Fruit fly (Drosophila melanogaster) whole organism, prepupa: ENCODE results near the gene eIF3l.

Experiments used
- Blimp-1 ChIP-seq: fragments of 200-800 bp; sonication (Bioruptor generic); optimal IDR thresholded peaks from 3 replicates; lab custom pipeline; 2017; ENCODE audit warnings: missing biosample characterization, missing genetic modification characterization, mild to moderate bottlenecking, moderate library complexity, missing genetic modification reagents
- CG10631 ChIP-seq: fragments of 200-800 bp; sonication (Bioruptor generic); optimal IDR thresholded peaks from 2 replicates; lab custom pipeline; 2016; ENCODE audit warnings: missing biosample characterization, missing genetic modification characterization
- CG10669 ChIP-seq: fragments of 200-800 bp; sonication (Bioruptor generic); optimal IDR thresholded peaks from 3 replicates; lab custom pipeline; 2018; ENCODE audit warnings: missing biosample characterization, mild to moderate bottlenecking, missing genetic modification characterization, moderate library complexity
- CG11294 ChIP-seq: fragments of 200-800 bp; sonication (Bioruptor generic); IDR thresholded peaks from 2 replicates; pipeline ENCODE4 v1.3.6; 2022; ENCODE audit warnings: missing biosample characterization, missing genetic modification characterization
- CG11762 ChIP-seq: fragments of 200-800 bp; sonication (Bioruptor generic); optimal IDR thresholded peaks from 3 replicates; lab custom pipeline; 2016; ENCODE audit warnings: missing biosample characterization, missing genetic modification characterization; ENCODE audit not compliant: insufficient read depth
- CG11902 ChIP-seq: fragments of 200-800 bp; sonication (Bioruptor generic); optimal IDR thresholded peaks from 3 replicates; lab custom pipeline; 2016; ENCODE audit warnings: missing biosample characterization, missing genetic modification characterization
- CG15336 ChIP-seq: fragments of 200-800 bp; sonication (Bioruptor generic); IDR thresholded peaks from 2 replicates; pipeline ENCODE4 v1.3.6; 2022; ENCODE audit warnings: missing biosample characterization, missing genetic modification characterization
- CG1621 ChIP-seq: fragments of 200-800 bp; sonication (Bioruptor generic); optimal IDR thresholded peaks from 3 replicates; lab custom pipeline; 2018; ENCODE audit warnings: missing biosample characterization, mild to moderate bottlenecking, missing genetic modification characterization
- CG16779 ChIP-seq: fragments of 200-800 bp; sonication (Bioruptor generic); optimal IDR thresholded peaks from 3 replicates; lab custom pipeline; 2017; ENCODE audit warnings: missing biosample characterization, mild to moderate bottlenecking, missing genetic modification characterization
- CG3032 ChIP-seq: fragments of 200-800 bp; optimal IDR thresholded peaks from 2 replicates; lab custom pipeline; 2019; ENCODE audit warnings: missing biosample characterization, mild to moderate bottlenecking, missing genetic modification characterization, moderate library complexity
- CG31627 ChIP-seq: fragments of 200-800 bp; sonication (Bioruptor generic); optimal IDR thresholded peaks from 3 replicates; lab custom pipeline; 2016; ENCODE audit warnings: missing biosample characterization, missing genetic modification characterization
- CG34406 ChIP-seq: fragments of 200-800 bp; sonication (Bioruptor generic); optimal IDR thresholded peaks from 3 replicates; lab custom pipeline; 2016; ENCODE audit warnings: missing biosample characterization, missing genetic modification characterization
- CG4318 ChIP-seq: fragments of 200-800 bp; sonication (Bioruptor generic); optimal IDR thresholded peaks from 3 replicates; lab custom pipeline; 2017; ENCODE audit warnings: missing biosample characterization, mild to moderate bottlenecking, missing genetic modification characterization
- CG6163 ChIP-seq: fragments of 200-800 bp; sonication (Bioruptor generic); IDR thresholded peaks from 3 replicates; pipeline ENCODE4 v1.3.6; 2022; ENCODE audit warnings: missing biosample characterization, missing genetic modification characterization
- CG6276 ChIP-seq: fragments of 200-800 bp; sonication (Bioruptor generic); optimal IDR thresholded peaks from 2 replicates; lab custom pipeline; 2017; ENCODE audit warnings: missing biosample characterization, mild to moderate bottlenecking, missing genetic modification characterization
- CG6854 ChIP-seq: fragments of 200-800 bp; sonication (Bioruptor generic); optimal IDR thresholded peaks from 2 replicates; lab custom pipeline; 2017; ENCODE audit warnings: missing biosample characterization, mild to moderate bottlenecking, missing genetic modification characterization
- CG7368 ChIP-seq: fragments of 200-800 bp; sonication (Bioruptor generic); optimal IDR thresholded peaks from 3 replicates; lab custom pipeline; 2016; ENCODE audit warnings: missing biosample characterization, missing genetic modification characterization
- CG8119 ChIP-seq: fragments of 200-800 bp; sonication (Bioruptor generic); IDR thresholded peaks from 3 replicates; pipeline ENCODE4 v1.3.6; 2022; ENCODE audit warnings: missing biosample characterization, missing genetic modification characterization
- CG8632 ChIP-seq: fragments of 200-800 bp; sonication (Bioruptor generic); optimal IDR thresholded peaks from 3 replicates; lab custom pipeline; 2016; ENCODE audit warnings: missing biosample characterization, missing genetic modification characterization
- Eip75B ChIP-seq: fragments of 200-800 bp; sonication (Bioruptor generic); optimal IDR thresholded peaks from 3 replicates; lab custom pipeline; 2016; ENCODE audit warnings: missing biosample characterization, missing genetic modification characterization
- Eip78C ChIP-seq: fragments of 200-800 bp; sonication (Bioruptor generic); peaks from one replicate; lab custom pipeline; 2016; ENCODE audit warnings: missing biosample characterization, missing genetic modification characterization
- Eip93F ChIP-seq: fragments of 200-800 bp; sonication (Bioruptor generic); optimal IDR thresholded peaks from 2 replicates; lab custom pipeline; 2016; ENCODE audit warnings: missing biosample characterization, mild to moderate bottlenecking, missing genetic modification characterization
- Ets21C ChIP-seq: fragments of 200-800 bp; sonication (Bioruptor generic); optimal IDR thresholded peaks from 3 replicates; lab custom pipeline; 2016; ENCODE audit warnings: missing biosample characterization, missing genetic modification characterization
- Ets96B ChIP-seq: fragments of 200-800 bp; optimal IDR thresholded peaks from 2 replicates; lab custom pipeline; 2019; ENCODE audit warnings: missing biosample characterization, mild to moderate bottlenecking, missing genetic modification characterization, moderate library complexity
- Gug ChIP-seq: fragments of 200-800 bp; sonication (Bioruptor generic); IDR thresholded peaks from 2 replicates; pipeline ENCODE4 v1.3.6; 2022; ENCODE audit warnings: missing biosample characterization, missing genetic modification characterization
- Hr39 ChIP-seq: fragments of 200-800 bp; sonication (Bioruptor generic); optimal IDR thresholded peaks from 2 replicates; lab custom pipeline; 2016; ENCODE audit warnings: missing biosample characterization, missing genetic modification characterization
- Hr4 ChIP-seq: fragments of 200-800 bp; sonication (Bioruptor generic); optimal IDR thresholded peaks from 3 replicates; lab custom pipeline; 2016; ENCODE audit warnings: missing biosample characterization, missing genetic modification characterization
- Lpt ChIP-seq: fragments of 200-800 bp; sonication (Bioruptor generic); optimal IDR thresholded peaks from 3 replicates; lab custom pipeline; 2016; ENCODE audit warnings: missing biosample characterization, missing genetic modification characterization
- Met ChIP-seq: fragments of 200-800 bp; sonication (Bioruptor generic); optimal IDR thresholded peaks from 3 replicates; lab custom pipeline; 2016; ENCODE audit warnings: missing biosample characterization, missing genetic modification characterization
- OdsH ChIP-seq: fragments of 200-800 bp; sonication (Bioruptor generic); optimal IDR thresholded peaks from 3 replicates; lab custom pipeline; 2016; ENCODE audit warnings: missing biosample characterization, missing genetic modification characterization
- Smox ChIP-seq: fragments of 200-800 bp; sonication (Bioruptor generic); optimal IDR thresholded peaks from 3 replicates; lab custom pipeline; 2016; ENCODE audit warnings: missing biosample characterization, missing genetic modification characterization
- Sox102F ChIP-seq: fragments of 200-800 bp; sonication (Bioruptor generic); optimal IDR thresholded peaks from 2 replicates; lab custom pipeline; 2016; ENCODE audit warnings: missing biosample characterization, mild to moderate bottlenecking, missing genetic modification characterization
- Sox14 ChIP-seq: fragments of 200-800 bp; sonication (Bioruptor generic); optimal IDR thresholded peaks from 3 replicates; lab custom pipeline; 2016; ENCODE audit warnings: missing biosample characterization, missing genetic modification characterization
- Sox15 ChIP-seq: fragments of 200-800 bp; sonication (Bioruptor generic); optimal IDR thresholded peaks from 3 replicates; lab custom pipeline; 2016; ENCODE audit warnings: missing biosample characterization, missing genetic modification characterization
- achi ChIP-seq: fragments of 200-800 bp; sonication (Bioruptor generic); optimal IDR thresholded peaks from 3 replicates; lab custom pipeline; 2016; ENCODE audit warnings: missing biosample characterization, missing genetic modification characterization
- cyc ChIP-seq: fragments of 200-800 bp; sonication (Bioruptor generic); optimal IDR thresholded peaks from 3 replicates; lab custom pipeline; 2016; ENCODE audit warnings: missing biosample characterization, missing genetic modification characterization
- dac ChIP-seq: fragments of 200-800 bp; sonication (Bioruptor generic); optimal IDR thresholded peaks from 2 replicates; lab custom pipeline; 2017; ENCODE audit warnings: missing biosample characterization, mild to moderate bottlenecking, missing genetic modification characterization
- eg ChIP-seq: fragments of 200-800 bp; sonication (Bioruptor generic); IDR thresholded peaks from 3 replicates; pipeline ENCODE4 v1.3.6; 2022; ENCODE audit warnings: missing biosample characterization, missing genetic modification characterization
- esn ChIP-seq: fragments of 200-800 bp; sonication (Bioruptor generic); optimal IDR thresholded peaks from 2 replicates; lab custom pipeline; 2016; ENCODE audit warnings: missing biosample characterization, mild to moderate bottlenecking, missing genetic modification characterization, moderate library complexity
- fd59A ChIP-seq: fragments of 200-800 bp; sonication (Bioruptor generic); optimal IDR thresholded peaks from 2 replicates; lab custom pipeline; 2017; ENCODE audit warnings: missing biosample characterization, mild to moderate bottlenecking, missing genetic modification characterization, missing genetic modification reagents
- fd85E ChIP-seq: fragments of 200-800 bp; sonication (Bioruptor generic); optimal IDR thresholded peaks from 3 replicates; lab custom pipeline; 2016; ENCODE audit warnings: missing biosample characterization, missing genetic modification characterization
- fkh ChIP-seq: fragments of 200-800 bp; sonication (Bioruptor generic); optimal IDR thresholded peaks from 3 replicates; lab custom pipeline; 2017; ENCODE audit warnings: missing biosample characterization, mild to moderate bottlenecking, missing genetic modification characterization, moderate library complexity
- lz ChIP-seq: fragments of 200-800 bp; sonication (Bioruptor generic); optimal IDR thresholded peaks from 3 replicates; lab custom pipeline; 2016; ENCODE audit warnings: missing biosample characterization, missing genetic modification characterization
- net ChIP-seq: fragments of 200-800 bp; sonication (Bioruptor generic); optimal IDR thresholded peaks from 3 replicates; lab custom pipeline; 2016; ENCODE audit warnings: missing biosample characterization, missing genetic modification characterization
- pdm3 ChIP-seq: fragments of 200-800 bp; sonication (Bioruptor generic); optimal IDR thresholded peaks from 3 replicates; lab custom pipeline; 2016; ENCODE audit warnings: missing biosample characterization, missing genetic modification characterization
- salr ChIP-seq, 2 experiments: fragments of 200-800 bp; sonication (Bioruptor generic); optimal IDR thresholded peaks; 3 replicates each; lab custom pipeline; 2016 to 2018; ENCODE audit warnings: missing biosample characterization in 2 of 2, missing genetic modification characterization in 2 of 2, mild to moderate bottlenecking in 1 of 2
- ss ChIP-seq, 2 experiments: fragments of 200-800 bp; sonication (Bioruptor generic); optimal IDR thresholded peaks; 2 replicates in 1 of 2; 3 replicates in 1 of 2; lab custom pipeline; 2017 to 2018; ENCODE audit warnings: mild to moderate bottlenecking in 2 of 2, missing biosample characterization in 2 of 2, missing genetic modification characterization in 2 of 2, moderate library complexity in 1 of 2
- svp ChIP-seq: fragments of 200-800 bp; sonication (Bioruptor generic); peaks from one replicate; lab custom pipeline; 2016; ENCODE audit warnings: missing biosample characterization, missing genetic modification characterization
- topi ChIP-seq: fragments of 200-800 bp; sonication (Bioruptor generic); optimal IDR thresholded peaks from 3 replicates; lab custom pipeline; 2016; ENCODE audit warnings: missing biosample characterization, missing genetic modification characterization
- vri ChIP-seq: fragments of 200-800 bp; sonication (Bioruptor generic); optimal IDR thresholded peaks from 3 replicates; lab custom pipeline; 2016; ENCODE audit warnings: missing biosample characterization, mild to moderate bottlenecking, missing genetic modification characterization

eIF3l gene

DNA sequence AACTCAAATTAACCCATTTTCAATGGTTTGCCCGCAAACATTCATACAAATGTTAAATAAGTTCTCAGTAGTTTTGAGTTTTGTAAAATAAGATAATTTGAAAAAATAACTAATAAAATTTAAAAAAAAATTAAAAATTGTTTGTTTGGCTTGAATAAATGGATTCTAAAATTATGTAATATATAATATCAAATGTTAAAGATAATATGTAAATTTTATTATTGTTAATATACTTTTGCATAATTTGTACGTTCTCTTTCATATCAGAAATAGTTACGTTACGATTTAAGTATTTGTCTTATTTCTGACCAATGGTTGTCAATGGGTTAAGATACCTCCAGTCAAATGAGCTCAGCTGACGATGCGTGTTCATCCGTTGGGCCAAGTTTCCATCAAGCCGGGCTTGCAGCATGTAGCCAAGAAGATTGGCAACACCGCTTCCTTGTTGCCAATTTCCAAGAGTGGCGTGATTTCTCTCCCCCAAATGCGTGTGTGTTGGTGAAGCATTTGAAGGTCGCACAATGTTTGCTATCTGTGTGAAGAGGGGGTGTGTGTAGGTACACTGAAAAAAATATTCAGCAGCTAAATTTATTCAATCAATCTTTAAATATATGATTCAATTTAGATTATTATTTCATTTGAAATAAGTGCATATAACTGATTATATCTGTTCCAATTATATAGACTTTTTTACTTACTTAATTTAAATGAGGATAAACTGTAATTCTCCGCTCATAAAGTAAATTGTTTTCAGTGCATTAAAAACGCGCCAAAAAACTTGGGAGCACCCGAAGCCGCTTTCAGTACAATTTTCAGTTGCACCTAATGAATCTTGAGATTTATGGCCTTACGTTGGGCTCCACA is 48.9 kb downstream of the eIF3l start:
- no peak for TF ChIP-seq Lpt
- TF ChIP-seq CG8632 = peak; percentile 50
- TF ChIP-seq CG34406 = peak; percentile 55
- peak; percentile 42 for TF ChIP-seq net (GFP tag; lab: Kevin White, UChicago)
- peak; percentile 37 for TF ChIP-seq lz (GFP tag; lab: Kevin White, UChicago)
- no peak for TF ChIP-seq Eip93F (GFP tag; lab: Kevin White, UChicago)
- no peak for TF ChIP-seq fkh (GFP tag; lab: Kevin White, UChicago)
- TF ChIP-seq Met (GFP tag; lab: Kevin White, UChicago) = peak; percentile 58
- peak; percentile 23 for TF ChIP-seq CG11762
- TF ChIP-seq CG6276 (GFP tag; lab: Kevin White, UChicago) = peak; percentile 57
- peak; percentile 26 for TF ChIP-seq vri (GFP tag; lab: Kevin White, UChicago)
- TF ChIP-seq Eip75B (GFP tag; lab: Kevin White, UChicago) = peak; percentile 51
- peak; percentile 38 to 64 for TF ChIP-seq ss (GFP tag; optimal IDR thresholded peaks at IDR 0.05; lab: Kevin White, UChicago)
- peak; percentile 6 for TF ChIP-seq Sox15 (GFP tag; lab: Kevin White, UChicago)
- TF ChIP-seq topi (GFP tag; lab: Kevin White, UChicago) = peak; percentile 62
- TF ChIP-seq fd59A (GFP tag; lab: Kevin White, UChicago) = peak; percentile 19
- TF ChIP-seq CG4318 = peak; percentile 53
- peak; percentile 56 for TF ChIP-seq Ets96B (tag; lab: Kevin White, UChicago)
- peak; percentile 32 for TF ChIP-seq CG31627 (GFP tag; lab: Kevin White, UChicago)
- TF ChIP-seq salr (GFP tag; optimal IDR thresholded peaks at IDR 0.05; lab: Kevin White, UChicago) = peak in 1 of 2 experiments; percentile 32
- peak; percentile 14 for TF ChIP-seq CG10669 (GFP tag; lab: Kevin White, UChicago)
- TF ChIP-seq CG8119 = peak; percentile 68
- peak; percentile 7 for TF ChIP-seq Hr39 (GFP tag; lab: Kevin White, UChicago)
- TF ChIP-seq Ets21C (GFP tag; lab: Kevin White, UChicago) = peak; percentile 2
- peak; percentile 66 for TF ChIP-seq Smox (GFP tag; lab: Kevin White, UChicago)
- peak; percentile 12 for TF ChIP-seq CG7368 (GFP tag; lab: Kevin White, UChicago)
- TF ChIP-seq fd85E = no peak
- TF ChIP-seq CG10631 (GFP tag; lab: Kevin White, UChicago) = peak; percentile 23
- TF ChIP-seq CG16779 (tag; lab: Kevin White, UChicago) = no peak
- TF ChIP-seq cyc (GFP tag; lab: Kevin White, UChicago) = peak; percentile 59
- TF ChIP-seq CG11902 = peak; percentile 6
- TF ChIP-seq CG15336 (GFP tag; lab: Robert Waterston, UW) = peak; percentile 75
- TF ChIP-seq CG1621 (tag; lab: Kevin White, UChicago) = peak; percentile 6
- TF ChIP-seq pdm3 = peak; percentile 57
- peak; percentile 74 for TF ChIP-seq CG3032 (tag; lab: Kevin White, UChicago)
- 0 out of 2 replicates have a peak, but pooled peaks have one; percentile 30 for TF ChIP-seq Gug (GFP tag; lab: Robert Waterston, UW)
- peak; percentile 54 for TF ChIP-seq Hr4 (GFP tag; lab: Kevin White, UChicago)
- TF ChIP-seq Eip78C (GFP tag; lab: Kevin White, UChicago) = peak; percentile 90
- peak; percentile 50 for TF ChIP-seq esn (GFP tag; lab: Kevin White, UChicago)
- peak; percentile 42 for TF ChIP-seq achi (GFP tag; lab: Kevin White, UChicago)
- no peak for TF ChIP-seq CG11294
- TF ChIP-seq Sox102F (GFP tag; lab: Kevin White, UChicago) = peak; percentile 62
- peak; percentile 35 for TF ChIP-seq dac (GFP tag; lab: Kevin White, UChicago)
- peak; percentile 77 for TF ChIP-seq svp (GFP tag; lab: Kevin White, UChicago)
- peak; percentile 37 for TF ChIP-seq Sox14
- TF ChIP-seq Blimp-1 (GFP tag; lab: Kevin White, UChicago) = peak; percentile 2
- peak; percentile 34 for TF ChIP-seq OdsH (GFP tag; lab: Kevin White, UChicago)
- TF ChIP-seq CG6854 (GFP tag; lab: Kevin White, UChicago) = peak; percentile 34
- TF ChIP-seq CG6163 (GFP tag; lab: Robert Waterston, UW) = peak; percentile 75
- TF ChIP-seq eg (GFP tag; lab: Robert Waterston, UW) = peak; percentile 54; the same call in 1 of the 3 replicates
